Fruit fly (Drosophila melanogaster): ENCODE measurements around the gene Cht11.

dm6 chrX:6803880-6804484 lies 45.3 kb downstream of the Cht11 start:
- TF ChIP-seq CG12768 (GFP tag; optimal IDR thresholded peaks at IDR 0.05) = no peak
- no peak for TF ChIP-seq pad (GFP tag; optimal IDR thresholded peaks at IDR 0.05)
- no peak for TF ChIP-seq CG11617 (GFP tag; optimal IDR thresholded peaks at IDR 0.05)
- TF ChIP-seq Hr96 (GFP tag; optimal IDR thresholded peaks at IDR 0.05) = no peak
- TF ChIP-seq CG7045 (GFP tag; optimal IDR thresholded peaks at IDR 0.05) = no peak
- TF ChIP-seq CG5204 (GFP tag; optimal IDR thresholded peaks at IDR 0.05) = no peak
- no peak for TF ChIP-seq kay (GFP tag; ENCODE audit: borderline replicate concordance)
- TF ChIP-seq ovo (GFP tag; optimal IDR thresholded peaks at IDR 0.05) = no peak

Measured in whole organism, adult.